Worm (Caenorhabditis elegans): ENCODE results near the gene srh-272.

Gene srh-272

DNA sequence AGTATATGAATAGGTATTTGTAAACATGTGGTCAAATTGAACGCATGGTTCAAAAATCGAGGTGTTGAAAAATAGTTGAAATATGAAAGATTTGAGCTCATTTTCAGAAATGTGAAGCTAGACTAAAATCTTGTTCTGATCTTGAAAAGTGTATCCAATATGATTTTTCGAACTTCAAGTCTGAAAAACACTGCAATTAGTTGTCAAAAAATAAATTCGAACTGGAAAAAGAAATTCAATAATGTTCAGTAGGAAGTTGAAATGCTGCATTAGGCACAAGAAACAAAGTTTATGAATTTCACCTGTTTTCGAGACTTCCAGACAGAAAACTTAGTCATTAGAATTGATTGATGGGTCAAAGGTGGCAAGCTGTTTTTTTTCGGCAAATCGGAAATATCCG lies 1.6 kb upstream of the srh-272 start, which contains the start of gene srh-270:
srh-270 (minus strand) TSS at position 101 of the 400 bp plus-strand sequence.
- TF ChIP-seq unc-30 (tag; optimal IDR thresholded peaks at IDR 0.05) = no peak
- no peak for TF ChIP-seq C16A3.4 (tag; optimal IDR thresholded peaks at IDR 0.05)
- no peak for TF ChIP-seq dpl-1 (GFP tag; optimal IDR thresholded peaks at IDR 0.05)
- TF ChIP-seq alr-1 (tag; optimal IDR thresholded peaks at IDR 0.05; ENCODE audit: borderline replicate concordance) = no peak
- TF ChIP-seq nhr-85 (tag) = no peak
- TF ChIP-seq Y116A8C.19 (tag; optimal IDR thresholded peaks at IDR 0.05; ENCODE audit: borderline replicate concordance) = no peak
- no peak for TF ChIP-seq ceh-82 (tag; optimal IDR thresholded peaks at IDR 0.05)
- no peak for TF ChIP-seq sptf-1 (tag; optimal IDR thresholded peaks at IDR 0.05)
- no peak for TF ChIP-seq ama-1 (optimal IDR thresholded peaks at IDR 0.05)
- no peak for TF ChIP-seq lsy-2 (tag; optimal IDR thresholded peaks at IDR 0.05)
- TF ChIP-seq tlp-1 (tag; optimal IDR thresholded peaks at IDR 0.05) = no peak
- TF ChIP-seq sup-37 (GFP tag; optimal IDR thresholded peaks at IDR 0.05) = no peak
- TF ChIP-seq mep-1 (tag; optimal IDR thresholded peaks at IDR 0.05) = no peak

DNA sequence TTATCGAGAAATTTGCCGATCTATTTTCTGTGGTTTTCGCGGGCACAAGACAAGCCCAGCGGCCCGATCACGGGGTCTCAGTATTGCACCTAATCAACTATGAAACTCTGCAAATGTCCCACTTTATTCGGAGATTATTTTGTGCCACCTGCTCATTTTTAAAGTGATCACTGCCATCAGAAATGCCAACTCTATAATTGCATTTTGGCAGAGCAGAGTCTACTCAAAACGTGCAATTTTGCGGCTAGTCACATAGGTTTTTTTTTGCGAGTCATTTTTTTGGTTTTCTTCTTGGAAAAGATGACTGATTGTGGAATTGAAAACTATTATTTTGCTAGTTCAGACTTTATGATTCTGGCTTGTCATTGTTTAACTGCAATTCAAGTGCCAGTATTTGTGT lies 1.8 kb downstream of the srh-272 start, which contains the start of gene srh-240:
srh-240 (plus strand) TSS at position 301 of the 400 bp plus-strand sequence.
- TF ChIP-seq fkh-8 (tag; optimal IDR thresholded peaks at IDR 0.05) = peak; percentile 58
- TF ChIP-seq unc-130 (tag; optimal IDR thresholded peaks at IDR 0.05) = no peak
- TF ChIP-seq xbp-1 (tag; optimal IDR thresholded peaks at IDR 0.05) = no peak
- TF ChIP-seq elt-2 (tag; optimal IDR thresholded peaks at IDR 0.05) = no peak

DNA sequence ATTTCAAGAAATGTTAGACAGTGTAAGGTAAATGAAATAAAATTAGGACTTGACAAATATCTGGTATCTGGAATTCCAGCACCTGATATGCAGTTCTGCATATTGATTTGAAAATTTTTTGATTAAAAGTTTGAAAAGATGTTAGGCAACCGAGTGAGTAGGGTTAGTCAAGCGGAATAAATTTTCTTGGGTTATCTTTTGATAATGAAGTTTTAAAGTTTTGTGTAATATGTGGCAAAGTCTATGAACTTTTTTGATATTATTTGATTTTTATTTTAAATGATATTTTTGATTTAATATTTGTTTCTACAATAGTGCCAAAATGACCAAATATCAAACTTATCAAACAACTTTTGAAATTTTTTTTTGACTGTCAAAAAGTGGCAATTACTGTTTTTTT lies 6.4 kb downstream of the srh-272 start, which contains the start of gene srh-241:
srh-241 (minus strand) TSS at position 101 of the 400 bp plus-strand sequence.
- no peak for TF ChIP-seq dsc-1 (tag; optimal IDR thresholded peaks at IDR 0.05)
- no peak for TF ChIP-seq ceh-63 (GFP tag; optimal IDR thresholded peaks at IDR 0.05)
- no peak for TF ChIP-seq Y116A8C.19 (tag; optimal IDR thresholded peaks at IDR 0.05; ENCODE audit: borderline replicate concordance)
- no peak for TF ChIP-seq isw-1 (GFP tag; IDR thresholded peaks at IDR 0.05)
- no peak for TF ChIP-seq ztf-11 (tag; optimal IDR thresholded peaks at IDR 0.05)
- no peak for TF ChIP-seq C34B4.2 (tag; optimal IDR thresholded peaks at IDR 0.05)
- no peak for TF ChIP-seq fkh-10 (GFP tag; optimal IDR thresholded peaks at IDR 0.05)
- TF ChIP-seq pqm-1 (tag; optimal IDR thresholded peaks at IDR 0.05) = no peak
- no peak for TF ChIP-seq nhr-76 (tag; optimal IDR thresholded peaks at IDR 0.05)
- no peak for TF ChIP-seq lin-35 (GFP tag; optimal IDR thresholded peaks at IDR 0.05)
- TF ChIP-seq ces-1 (GFP tag; optimal IDR thresholded peaks at IDR 0.05) = no peak
- TF ChIP-seq snpc-4 (tag; optimal IDR thresholded peaks at IDR 0.05) = no peak
- TF ChIP-seq pax-3 (tag; optimal IDR thresholded peaks at IDR 0.05) = no peak

DNA sequence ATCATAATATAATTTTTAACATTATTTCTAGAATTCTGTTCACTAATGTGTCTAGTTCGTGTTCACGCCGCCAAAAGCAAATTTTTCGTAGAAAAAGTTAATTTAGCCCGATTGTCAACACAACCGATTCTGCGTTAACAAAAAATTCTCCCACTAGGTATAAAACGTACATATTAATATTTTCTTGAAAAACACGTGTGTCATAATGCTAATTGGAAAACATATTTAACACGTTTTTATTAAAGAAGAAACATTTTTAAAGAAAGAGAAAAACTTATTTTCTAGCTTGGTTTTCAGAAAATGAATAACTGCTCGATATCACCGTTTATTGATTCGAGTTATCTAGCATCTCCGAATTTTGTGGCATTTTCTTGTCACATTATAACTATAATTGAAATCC lies 7.0 kb downstream of the srh-272 start, which contains the start of gene srh-243:
srh-243 (plus strand) TSS at position 301 of the 400 bp plus-strand sequence.
- no peak for TF ChIP-seq fkh-8 (tag; optimal IDR thresholded peaks at IDR 0.05)
- TF ChIP-seq sup-37 (GFP tag; optimal IDR thresholded peaks at IDR 0.05) = no peak
- TF ChIP-seq pax-3 (tag; optimal IDR thresholded peaks at IDR 0.05) = no peak
- no peak for TF ChIP-seq vab-15 (tag; optimal IDR thresholded peaks at IDR 0.05)
- TF ChIP-seq grh-1 (GFP tag; IDR thresholded peaks at IDR 0.05) = no peak
- TF ChIP-seq lin-39 (tag; optimal IDR thresholded peaks at IDR 0.05) = no peak
- no peak for TF ChIP-seq mep-1 (tag; optimal IDR thresholded peaks at IDR 0.05)
- no peak for TF ChIP-seq unc-30 (tag; optimal IDR thresholded peaks at IDR 0.05)
- TF ChIP-seq mef-2 (tag; optimal IDR thresholded peaks at IDR 0.05) = no peak
- TF ChIP-seq dsc-1 (tag; optimal IDR thresholded peaks at IDR 0.05) = no peak
- TF ChIP-seq C16A3.4 (tag; optimal IDR thresholded peaks at IDR 0.05) = no peak
- TF ChIP-seq zip-4 (GFP tag; optimal IDR thresholded peaks at IDR 0.05) = no peak
- no peak for TF ChIP-seq tbx-2 (tag; optimal IDR thresholded peaks at IDR 0.05)
